Worm (Caenorhabditis elegans): ENCODE measurements around the gene ppt-1.

DNA sequence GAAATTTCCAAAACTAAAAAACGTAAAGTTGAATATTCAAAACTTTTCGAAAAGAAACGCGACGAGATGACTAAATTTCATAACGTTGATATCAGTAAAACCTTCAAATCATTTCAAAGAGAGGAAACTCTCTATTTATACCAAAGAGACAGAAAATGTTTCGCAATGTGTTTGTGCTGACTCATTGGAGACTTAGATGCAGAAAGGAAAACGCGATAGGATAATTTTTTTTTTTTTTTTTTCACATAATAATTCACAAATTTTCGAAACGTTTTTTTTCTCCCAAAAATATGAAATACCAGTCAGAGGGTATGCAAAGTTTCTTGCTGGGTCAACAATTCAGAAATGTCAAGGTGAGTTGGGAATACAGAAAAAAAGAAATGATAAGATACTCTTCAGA lies 19.9 kb downstream of the ppt-1 start:
- no peak for TF ChIP-seq aly-2 (tag; optimal IDR thresholded peaks at IDR 0.05)
- no peak for TF ChIP-seq snpc-4 (tag; optimal IDR thresholded peaks at IDR 0.05)
- no peak for TF ChIP-seq unc-62 (GFP tag; optimal IDR thresholded peaks at IDR 0.05)
- no peak for TF ChIP-seq ztf-4 (tag; optimal IDR thresholded peaks at IDR 0.05)
- TF ChIP-seq lsy-2 (tag; optimal IDR thresholded peaks at IDR 0.05) = no peak
- no peak for TF ChIP-seq zag-1 (tag; optimal IDR thresholded peaks at IDR 0.05)
- no peak for TF ChIP-seq lin-39 (tag; optimal IDR thresholded peaks at IDR 0.05)
- no peak for TF ChIP-seq alr-1 (tag; optimal IDR thresholded peaks at IDR 0.05)

All from whole organism, L2 larva.